Worm (Caenorhabditis elegans) whole organism, L1 larva: ENCODE measurements around the gene cec-7.

Experiments
- C04F5.9 ChIP-seq: sonication (generic microtip); optimal IDR thresholded peaks from 2 replicates; lab custom pipeline; 2016; ENCODE audit warnings: missing genetic modification characterization, missing compliant biosample characterization
- F16B12.6 ChIP-seq: fragments of 150-350 bp; optimal IDR thresholded peaks from 2 replicates; lab custom pipeline; 2014; ENCODE audit warnings: missing biosample characterization, missing genetic modification characterization
- alr-1 ChIP-seq: fragments of 200-800 bp; sonication (Bioruptor generic); optimal IDR thresholded peaks from 2 replicates; lab custom pipeline; 2018; ENCODE audit warnings: borderline replicate concordance, mild to moderate bottlenecking, missing genetic modification characterization, missing compliant biosample characterization
- aly-2 ChIP-seq: fragments of 150-350 bp; optimal IDR thresholded peaks from 2 replicates; lab custom pipeline; 2014; ENCODE audit warnings: missing biosample characterization, missing genetic modification characterization
- blmp-1 ChIP-seq: fragments of 150-350 bp; optimal IDR thresholded peaks from 2 replicates; lab custom pipeline; 2014; ENCODE audit warnings: missing biosample characterization, missing genetic modification characterization
- ces-1 ChIP-seq: fragments of 150-350 bp; optimal IDR thresholded peaks from 2 replicates; lab custom pipeline; 2014; ENCODE audit warnings: missing biosample characterization, missing genetic modification reagents, missing genetic modification characterization
- dpl-1 ChIP-seq, 3 experiments: fragments of 150-350 bp in 2 of 3; sonication (generic microtip) in 1 of 3; optimal IDR thresholded peaks; 2 replicates each; lab custom pipeline; 2014 to 2017; ENCODE audit warnings: missing biosample characterization in 3 of 3, missing genetic modification characterization in 3 of 3, missing genetic modification reagents in 3 of 3
- efl-1 ChIP-seq, 4 experiments: fragments of 150-350 bp; optimal IDR thresholded peaks in 3 of 4; peaks in 1 of 4; 1 replicate in 1 of 4; 2 replicates in 3 of 4; lab custom pipeline; 2014; ENCODE audit warnings: missing biosample characterization in 2 of 4, missing genetic modification characterization in 2 of 4, missing genetic modification reagents in 2 of 4
- elt-2 ChIP-seq: sonication (generic microtip); optimal IDR thresholded peaks from 2 replicates; lab custom pipeline; 2016; ENCODE audit warnings: missing genetic modification characterization, mild to moderate bottlenecking, inconsistent platforms, missing compliant biosample characterization, missing genetic modification reagents
- elt-3 ChIP-seq, 6 experiments: fragments of 150-350 bp in 1 of 6; sonication (generic microtip); optimal IDR thresholded peaks; 2 replicates each; lab custom pipeline; 2017 to 2018; ENCODE audit warnings: missing biosample characterization in 6 of 6, missing genetic modification characterization in 6 of 6, inconsistent platforms in 1 of 6
- fkh-10 ChIP-seq: sonication (generic microtip); optimal IDR thresholded peaks from 2 replicates; lab custom pipeline; 2017; ENCODE audit warnings: missing biosample characterization, missing genetic modification reagents, missing genetic modification characterization
- fkh-8 ChIP-seq: sonication (generic microtip); optimal IDR thresholded peaks from 2 replicates; lab custom pipeline; 2016; ENCODE audit warnings: mild to moderate bottlenecking, missing genetic modification characterization, missing compliant biosample characterization
- fos-1 ChIP-seq: fragments of 150-350 bp; optimal IDR thresholded peaks from 2 replicates; lab custom pipeline; 2014; ENCODE audit warnings: missing biosample characterization, missing genetic modification characterization
- hlh-17 ChIP-seq: fragments of 200-800 bp; sonication (Bioruptor generic); optimal IDR thresholded peaks from 2 replicates; lab custom pipeline; 2018; ENCODE audit warnings: missing genetic modification characterization, mild to moderate bottlenecking, missing compliant biosample characterization, moderate library complexity, borderline replicate concordance
- hlh-4 ChIP-seq: sonication (generic microtip); optimal IDR thresholded peaks from 2 replicates; lab custom pipeline; 2016; ENCODE audit warnings: mild to moderate bottlenecking, missing genetic modification characterization, missing compliant biosample characterization
- jun-1 ChIP-seq: fragments of 150-350 bp; optimal IDR thresholded peaks from 2 replicates; lab custom pipeline; 2014; ENCODE audit warnings: missing biosample characterization, missing genetic modification reagents, missing genetic modification characterization
- lin-13 ChIP-seq: fragments of 150-350 bp; optimal IDR thresholded peaks from 2 replicates; lab custom pipeline; 2014; ENCODE audit warnings: missing biosample characterization, missing genetic modification reagents, missing genetic modification characterization
- lin-14 ChIP-seq: fragments of 200-800 bp; sonication (Bioruptor generic); optimal IDR thresholded peaks from 2 replicates; lab custom pipeline; 2018; ENCODE audit warnings: mild to moderate bottlenecking, missing genetic modification characterization, moderate library complexity, missing compliant biosample characterization
- lir-3 ChIP-seq: sonication (generic microtip); optimal IDR thresholded peaks from 2 replicates; lab custom pipeline; 2016; ENCODE audit warnings: mild to moderate bottlenecking, missing genetic modification characterization, moderate library complexity, missing compliant biosample characterization; ENCODE audit not compliant: poor library complexity
- lsy-2 ChIP-seq, 2 experiments: fragments of 150-350 bp; optimal IDR thresholded peaks; 2 replicates each; lab custom pipeline; 2014; ENCODE audit warnings: missing biosample characterization in 2 of 2, missing genetic modification characterization in 2 of 2
- nhr-12 ChIP-seq: sonication (generic microtip); optimal IDR thresholded peaks from 2 replicates; lab custom pipeline; 2017; ENCODE audit warnings: missing biosample characterization, missing genetic modification characterization
- nhr-20 ChIP-seq: sonication (generic microtip); optimal IDR thresholded peaks from 2 replicates; lab custom pipeline; 2016; ENCODE audit warnings: mild to moderate bottlenecking, missing genetic modification characterization, missing compliant biosample characterization
- nhr-47 ChIP-seq: sonication (generic microtip); optimal IDR thresholded peaks from 2 replicates; lab custom pipeline; 2016; ENCODE audit warnings: mild to moderate bottlenecking, missing genetic modification characterization, moderate library complexity, missing compliant biosample characterization
- nhr-71 ChIP-seq: sonication (generic microtip); optimal IDR thresholded peaks from 2 replicates; lab custom pipeline; 2016; ENCODE audit warnings: mild to moderate bottlenecking, missing genetic modification characterization, moderate library complexity, missing compliant biosample characterization
- nhr-77 ChIP-seq: fragments of 150-350 bp; optimal IDR thresholded peaks from 2 replicates; lab custom pipeline; 2014; ENCODE audit warnings: missing biosample characterization, missing genetic modification characterization
- nhr-85 ChIP-seq: sonication (generic microtip); peaks from one replicate; lab custom pipeline; 2016; ENCODE audit warnings: missing genetic modification characterization, inconsistent platforms, missing compliant biosample characterization
- nhr-90 ChIP-seq: sonication (generic microtip); optimal IDR thresholded peaks from 2 replicates; lab custom pipeline; 2016; ENCODE audit warnings: mild to moderate bottlenecking, missing genetic modification characterization, missing compliant biosample characterization; ENCODE audit not compliant: poor library complexity
- snu-23 ChIP-seq: sonication (generic microtip); optimal IDR thresholded peaks from 2 replicates; lab custom pipeline; 2016; ENCODE audit warnings: missing genetic modification characterization, missing compliant biosample characterization
- sup-37 ChIP-seq: fragments of 200-800 bp; sonication (Bioruptor generic); optimal IDR thresholded peaks from 2 replicates; lab custom pipeline; 2018; ENCODE audit warnings: mild to moderate bottlenecking, missing genetic modification characterization, missing compliant biosample characterization
- tlp-1 ChIP-seq: fragments of 150-350 bp; optimal IDR thresholded peaks from 2 replicates; lab custom pipeline; 2014; ENCODE audit warnings: missing biosample characterization, missing genetic modification characterization
- unc-62 ChIP-seq: fragments of 150-350 bp; optimal IDR thresholded peaks from 2 replicates; lab custom pipeline; 2014; ENCODE audit warnings: missing biosample characterization, missing genetic modification reagents, missing genetic modification characterization
- zip-4 ChIP-seq: fragments of 200-800 bp; sonication (Bioruptor generic); optimal IDR thresholded peaks from 2 replicates; lab custom pipeline; 2018; ENCODE audit warnings: mild to moderate bottlenecking, missing genetic modification characterization, moderate library complexity, missing compliant biosample characterization
- ztf-4 ChIP-seq: fragments of 150-350 bp; optimal IDR thresholded peaks from 2 replicates; lab custom pipeline; 2014; ENCODE audit warnings: missing biosample characterization, missing genetic modification characterization

Gene cec-7

ce11 chrIII:12860119-12860518 is 17.3 kb downstream of the cec-7 start:
- TF ChIP-seq zip-4 (GFP tag; lab: Kevin White, UChicago): no peak
- peak in 1 of 2 experiments; percentile 14 for TF ChIP-seq lsy-2 (tag; optimal IDR thresholded peaks at IDR 0.05; lab: Kevin White, UChicago)
- peak; percentile 80 for TF ChIP-seq nhr-85 (tag; lab: Kevin White, UChicago)
- TF ChIP-seq snu-23: peak; percentile 28
- no peak for TF ChIP-seq hlh-17 (GFP tag; lab: Kevin White, UChicago)
- TF ChIP-seq dpl-1 (GFP tag; optimal IDR thresholded peaks at IDR 0.05; lab: Kevin White, UChicago): peak in 1 of 3 experiments; percentile 7
- peak in 1 of 6 experiments; percentile 16 for TF ChIP-seq elt-3 (tag; optimal IDR thresholded peaks at IDR 0.05; lab: Kevin White, UChicago)
- TF ChIP-seq nhr-47 (tag; lab: Kevin White, UChicago): peak; percentile 5
- TF ChIP-seq blmp-1 (tag; lab: Kevin White, UChicago): peak; percentile 97
- peak; percentile 54 for TF ChIP-seq lin-14 (GFP tag; lab: Kevin White, UChicago)

ce11 chrIII:12856628-12857027 is 20.7 kb downstream of the cec-7 start, which contains the start of gene Y37D8A.26:
Gene Y37D8A.26, minus strand, starts transcription at chrIII:12856728.
- no peak for TF ChIP-seq lir-3 (tag; lab: Kevin White, UChicago)
- no peak for TF ChIP-seq alr-1 (tag; lab: Kevin White, UChicago)
- TF ChIP-seq hlh-4 (tag; lab: Kevin White, UChicago): no peak
- no peak for TF ChIP-seq lsy-2 (tag; optimal IDR thresholded peaks at IDR 0.05; lab: Kevin White, UChicago)
- TF ChIP-seq unc-62 (GFP tag; lab: Kevin White, UChicago): no peak
- TF ChIP-seq elt-3 (tag; optimal IDR thresholded peaks at IDR 0.05; lab: Kevin White, UChicago): no peak
- no peak for TF ChIP-seq sup-37 (GFP tag; lab: Kevin White, UChicago)
- no peak for TF ChIP-seq jun-1
- TF ChIP-seq nhr-71 (tag; lab: Kevin White, UChicago): no peak
- no peak for TF ChIP-seq nhr-77 (tag; lab: Kevin White, UChicago)
- no peak for TF ChIP-seq fkh-8 (tag; lab: Kevin White, UChicago)
- no peak for TF ChIP-seq ces-1 (GFP tag; lab: Kevin White, UChicago)
- no peak for TF ChIP-seq nhr-12
- no peak for TF ChIP-seq lin-13 (GFP tag; lab: Kevin White, UChicago)
- TF ChIP-seq fos-1 (tag; lab: Kevin White, UChicago): no peak
- TF ChIP-seq elt-2 (tag; lab: Kevin White, UChicago): no peak
- no peak for TF ChIP-seq fkh-10

ce11 chrIII:12855394-12855793 is 22.0 kb downstream of the cec-7 start, which contains the start of gene Y37D8A.5:
Gene Y37D8A.5, minus strand, starts transcription at chrIII:12855494.
- no peak for TF ChIP-seq ztf-4 (tag; lab: Kevin White, UChicago)
- no peak for TF ChIP-seq efl-1 (optimal IDR thresholded peaks at IDR 0.05; lab: Kevin White, UChicago)
- peak in 1 of 2 experiments; percentile 19 for TF ChIP-seq efl-1 (GFP tag; optimal IDR thresholded peaks at IDR 0.05 in 1 of 2; lab: Kevin White, UChicago)
- TF ChIP-seq snu-23: no peak

- peak; percentile 25 for TF ChIP-seq nhr-20 (tag; lab: Kevin White, UChicago)
- TF ChIP-seq lin-14 (GFP tag; lab: Kevin White, UChicago): peak; percentile 14
- TF ChIP-seq F16B12.6 (tag; lab: Kevin White, UChicago): no peak
- peak; percentile 97 for TF ChIP-seq blmp-1 (tag; lab: Kevin White, UChicago)
- peak in 4 of 6 experiments; percentile 30 to 68 (median 46) for TF ChIP-seq elt-3 (tag; optimal IDR thresholded peaks at IDR 0.05; lab: Kevin White, UChicago)
Observed at ce11 chrIII:12851034-12851433, 26.3 kb downstream of the cec-7 start.

ce11 chrIII:12849691-12850090 is 27.7 kb downstream of the cec-7 start:
- TF ChIP-seq aly-2 (tag; lab: Kevin White, UChicago) (no peak), tlp-1 (tag; lab: Kevin White, UChicago) (no peak), efl-1 (optimal IDR thresholded peaks at IDR 0.05; lab: Kevin White, UChicago) (no peak), efl-1 (GFP tag; optimal IDR thresholded peaks at IDR 0.05 in 1 of 2; lab: Kevin White, UChicago) (no peak), blmp-1 (tag; lab: Kevin White, UChicago) (no peak), F16B12.6 (tag; lab: Kevin White, UChicago) (no peak), lir-3 (tag; lab: Kevin White, UChicago) (no peak), C04F5.9 (tag; lab: Kevin White, UChicago) (no peak), nhr-20 (tag; lab: Kevin White, UChicago) (no peak), nhr-90 (tag; lab: Kevin White, UChicago) (no peak), alr-1 (tag; lab: Kevin White, UChicago) (no peak)
